Worm (Caenorhabditis elegans): ENCODE measurements around the gene C26B2.8.

The C26B2.8 gene

ce11 chrIV:7982024-7982576 is 31.8 kb upstream of the C26B2.8 start, which contains the start of gene arf-5 (continued):
- TF ChIP-seq unc-39 (tag; optimal IDR thresholded peaks at IDR 0.05), result no peak
- TF ChIP-seq dpl-1 (GFP tag; optimal IDR thresholded peaks at IDR 0.05), result peak; percentile 42
- TF ChIP-seq T20F7.1 (GFP tag; optimal IDR thresholded peaks at IDR 0.05), result peak; percentile 33
- 0 out of 2 replicates have a peak, but pooled peaks have one; percentile 7 for TF ChIP-seq hmg-1.1 (GFP tag; IDR thresholded peaks at IDR 0.05)
- TF ChIP-seq mdl-1 (tag; optimal IDR thresholded peaks at IDR 0.05), result peak in 1 of 2 experiments; percentile 82

- TF ChIP-seq mxl-2 (GFP tag; conservative IDR thresholded peaks at IDR 0.05) (no peak), zfp-2 (tag; optimal IDR thresholded peaks at IDR 0.05) (no peak), spr-1 (tag; optimal IDR thresholded peaks at IDR 0.05) (no peak), mdl-1 (tag; optimal IDR thresholded peaks at IDR 0.05) (no peak), daf-8 (GFP tag; IDR thresholded peaks at IDR 0.05) (no peak), lin-13 (GFP tag; optimal IDR thresholded peaks at IDR 0.05) (no peak), nhr-111 (GFP tag; optimal IDR thresholded peaks at IDR 0.05) (no peak), vab-7 (GFP tag; IDR thresholded peaks at IDR 0.05) (no peak), ceh-20 (GFP tag; IDR thresholded peaks at IDR 0.05) (no peak), dmd-8 (GFP tag; IDR thresholded peaks at IDR 0.05) (no peak), nhr-6 (tag; optimal IDR thresholded peaks at IDR 0.05) (no peak), lin-39 (tag; optimal IDR thresholded peaks at IDR 0.05) (no peak), zip-11 (GFP tag; IDR thresholded peaks at IDR 0.05) (no peak)
These were observed 30.9 kb upstream of the C26B2.8 start for ce11 chrIV:7983021-7983420.

ce11 chrIV:7983728-7984346 is 30.1 kb upstream of the C26B2.8 start:
- TF ChIP-seq dmd-9 (GFP tag; IDR thresholded peaks at IDR 0.05) (0 out of 2 replicates have a peak, but pooled peaks have one; percentile 46), pha-4 (GFP tag; IDR thresholded peaks at IDR 0.05) (peak; percentile 34; the same call in 1 of the 2 replicates), pha-4 (tag; optimal IDR thresholded peaks at IDR 0.05) (no peak), aly-2 (tag; optimal IDR thresholded peaks at IDR 0.05) (no peak), mxl-2 (GFP tag; conservative IDR thresholded peaks at IDR 0.05) (no peak), nhr-77 (tag; optimal IDR thresholded peaks at IDR 0.05) (no peak), attf-4 (tag; optimal IDR thresholded peaks at IDR 0.05) (no peak), lim-7 (GFP tag; IDR thresholded peaks at IDR 0.05) (no peak), daf-16 (GFP tag; optimal IDR thresholded peaks at IDR 0.05) (peak in 1 of 2 experiments; percentile 14), daf-16 (tag; optimal IDR thresholded peaks at IDR 0.05) (peak; percentile 4), hmg-1.1 (GFP tag; IDR thresholded peaks at IDR 0.05) (0 out of 2 replicates have a peak, but pooled peaks have one; percentile 32), madf-9 (GFP tag; conservative IDR thresholded peaks at IDR 0.05) (no peak), spr-1 (tag; optimal IDR thresholded peaks at IDR 0.05) (peak; percentile 31), ZK337.2 (GFP tag; IDR thresholded peaks at IDR 0.05) (no peak), tra-1 (GFP tag; IDR thresholded peaks at IDR 0.05) (0 out of 2 replicates have a peak, but pooled peaks have one; percentile 12), nhr-102 (tag; optimal IDR thresholded peaks at IDR 0.05) (peak; percentile 35), nhr-42 (GFP tag; IDR thresholded peaks at IDR 0.05) (peak; percentile 59), T26A8.4 (GFP tag; IDR thresholded peaks at IDR 0.05) (peak; percentile 75; the same call in 1 of the 2 replicates), fos-1 (tag; optimal IDR thresholded peaks at IDR 0.05) (no peak), unc-62 (GFP tag; optimal IDR thresholded peaks at IDR 0.05 in 1 of 2) (peak in 1 of 2 experiments; percentile 76), unc-62 (tag; optimal IDR thresholded peaks at IDR 0.05) (no peak), hlh-11 (tag; optimal IDR thresholded peaks at IDR 0.05) (no peak), ceh-32 (tag; optimal IDR thresholded peaks at IDR 0.05; ENCODE audit: poor library complexity) (no peak), mes-2 (tag; optimal IDR thresholded peaks at IDR 0.05; ENCODE audit: poor library complexity, severe bottlenecking) (peak; percentile 16), snpc-4 (tag; optimal IDR thresholded peaks at IDR 0.05) (no peak), snpc-1.2 (GFP tag; IDR thresholded peaks at IDR 0.05) (no peak), lin-15B (tag; optimal IDR thresholded peaks at IDR 0.05) (no peak), hif-1 (tag; optimal IDR thresholded peaks at IDR 0.05) (no peak), dve-1 (tag; optimal IDR thresholded peaks at IDR 0.05; ENCODE audit: insufficient read depth) (peak; percentile 35), zfp-3 (GFP tag; conservative IDR thresholded peaks at IDR 0.05) (peak; percentile 67; the same call in 1 of the 2 replicates), aha-1 (tag) (peak; percentile 58), unc-130 (GFP tag; optimal IDR thresholded peaks at IDR 0.05) (peak; percentile 25), lir-3 (tag; optimal IDR thresholded peaks at IDR 0.05) (no peak)

All from whole organism, L4 larva.